Worm (Caenorhabditis elegans) whole organism, L2 larva: ENCODE results near the gene ddn-1.

Experiments
- ceh-82 ChIP-seq: fragments of 150-350 bp; optimal IDR thresholded peaks from 2 replicates; lab custom pipeline; 2014; ENCODE audit warnings: missing biosample characterization, missing genetic modification characterization
- elt-1 ChIP-seq: fragments of 150-350 bp; optimal IDR thresholded peaks from 2 replicates; lab custom pipeline; 2014; ENCODE audit warnings: missing biosample characterization, missing genetic modification characterization
- nhr-11 ChIP-seq: fragments of 150-350 bp; optimal IDR thresholded peaks from 2 replicates; lab custom pipeline; 2014; ENCODE audit warnings: missing biosample characterization, missing genetic modification characterization
- nhr-12 ChIP-seq: fragments of 150-350 bp; optimal IDR thresholded peaks from 2 replicates; lab custom pipeline; 2014; ENCODE audit warnings: missing biosample characterization, missing genetic modification characterization
- nhr-23 ChIP-seq: fragments of 150-350 bp; optimal IDR thresholded peaks from 2 replicates; lab custom pipeline; 2014; ENCODE audit warnings: missing biosample characterization, missing genetic modification reagents, missing genetic modification characterization
- nhr-25 ChIP-seq: fragments of 150-350 bp; sonication (generic microtip); optimal IDR thresholded peaks from 3 replicates; lab custom pipeline; 2014; ENCODE audit warnings: missing biosample characterization, missing genetic modification characterization
- ztf-1 ChIP-seq: fragments of 200-800 bp; sonication (Bioruptor generic); conservative IDR thresholded peaks from 2 replicates; pipeline ENCODE4 v1.3.6; 2022; ENCODE audit warnings: missing genetic modification characterization, missing compliant biosample characterization

DNA sequence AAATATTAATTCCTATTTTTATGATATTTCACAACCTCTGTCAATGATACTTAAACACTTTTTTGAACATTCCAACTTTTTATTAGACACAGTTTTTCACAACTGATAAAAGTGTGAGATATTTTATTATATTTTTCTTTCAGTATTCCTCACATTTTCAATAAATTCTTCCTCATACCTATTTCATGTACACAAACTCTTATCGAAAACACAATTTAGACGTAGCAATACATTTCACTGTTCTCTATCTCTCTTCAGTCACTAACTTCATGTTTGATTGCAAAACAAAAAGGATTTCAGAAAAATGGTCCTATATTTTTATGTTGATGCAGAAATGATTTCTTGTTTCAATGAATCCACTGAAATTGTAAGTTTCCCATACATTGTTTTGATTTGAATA lies 14.5 kb downstream of the ddn-1 start, which contains the start of gene B0507.6:
- TF ChIP-seq nhr-23 (tag; lab: Kevin White, UChicago) (no peak), nhr-11 (tag; lab: Kevin White, UChicago) (no peak), nhr-12 (tag; lab: Kevin White, UChicago) (no peak), ceh-82 (no peak), ztf-1 (GFP tag; lab: Robert Waterston, UW) (no peak), elt-1 (tag; lab: Kevin White, UChicago) (no peak), nhr-25 (tag; lab: Kevin White, UChicago) (no peak)
